Worm (Caenorhabditis elegans) whole organism, young adult: ENCODE results near the gene C49G7.12.

Experiments used
- repo-1 ChIP-seq: sonication (generic microtip); optimal IDR thresholded peaks from 2 replicates; lab custom pipeline; 2017; ENCODE audit warnings: mild to moderate bottlenecking, missing genetic modification characterization, missing compliant biosample characterization
- unc-130 ChIP-seq: sonication (generic microtip); optimal IDR thresholded peaks from 2 replicates; lab custom pipeline; 2016; ENCODE audit warnings: missing genetic modification reagents, missing genetic modification characterization, missing compliant biosample characterization

The C49G7.12 gene

DNA sequence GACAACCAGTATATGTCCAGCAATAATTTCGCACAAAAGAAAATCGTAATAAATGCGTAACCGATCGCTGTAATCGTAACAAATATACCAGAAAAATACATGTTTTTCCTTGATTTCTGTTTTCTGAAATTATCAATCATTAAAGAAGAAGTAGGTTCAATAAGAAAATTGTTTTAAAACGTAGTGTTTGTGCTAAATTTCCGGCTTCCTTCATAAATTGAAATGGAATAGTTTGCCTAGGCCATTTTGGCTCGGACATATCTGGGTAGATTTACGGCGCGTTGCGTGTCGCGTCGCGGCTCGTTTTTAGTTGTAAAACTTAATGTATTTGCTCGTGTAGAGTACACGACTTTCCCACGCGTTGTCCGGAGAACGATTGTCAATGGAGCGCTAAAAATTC lies 44.7 kb downstream of the C49G7.12 start, which contains the start of gene F38H12.5:
F38H12.5 (minus strand) TSS at position 101 of the 400 bp plus-strand sequence.
- TF ChIP-seq repo-1 (tag; lab: Kevin White, UChicago) (no peak), unc-130 (GFP tag; lab: Kevin White, UChicago) (no peak)
